Worm (Caenorhabditis elegans) whole organism, young adult: ENCODE data around the gene K08H2.10.

Experiments used
- B0261.1 ChIP-seq: sonication (generic microtip); optimal IDR thresholded peaks from 2 replicates; lab custom pipeline; 2016; ENCODE audit warnings: mild to moderate bottlenecking, missing genetic modification characterization, moderate library complexity, missing compliant biosample characterization
- B0336.3 ChIP-seq: fragments of 200-800 bp; sonication (Bioruptor generic); IDR thresholded peaks from 2 replicates; pipeline ENCODE4 v1.3.6; 2022; ENCODE audit warnings: missing genetic modification characterization, missing compliant biosample characterization
- C06A6.2 ChIP-seq: fragments of 200-800 bp; sonication (Bioruptor generic); conservative IDR thresholded peaks from 2 replicates; pipeline ENCODE4 v1.3.6; 2022; ENCODE audit warnings: missing genetic modification characterization, missing compliant biosample characterization
- F33H1.4 ChIP-seq: fragments of 200-800 bp; sonication (Bioruptor generic); IDR thresholded peaks from 2 replicates; pipeline ENCODE4 v1.3.6; 2022; ENCODE audit warnings: missing genetic modification reagents, missing genetic modification characterization, missing compliant biosample characterization
- F49E8.2 ChIP-seq: sonication (generic microtip); optimal IDR thresholded peaks from 3 replicates; lab custom pipeline; 2017; ENCODE audit warnings: missing genetic modification characterization, mild to moderate bottlenecking, missing compliant biosample characterization, antibody characterized with exemption, moderate library complexity; ENCODE audit not compliant: insufficient read depth
- F52B5.7 ChIP-seq: sonication (generic microtip); optimal IDR thresholded peaks from 2 replicates; lab custom pipeline; 2016; ENCODE audit warnings: mild to moderate bottlenecking, missing genetic modification characterization, missing compliant biosample characterization
- K12H6.12 ChIP-seq: fragments of 200-800 bp; sonication (Bioruptor generic); optimal IDR thresholded peaks from 2 replicates; lab custom pipeline; 2018; ENCODE audit warnings: mild to moderate bottlenecking, missing genetic modification characterization, missing compliant biosample characterization
- ZK185.1 ChIP-seq: sonication (generic microtip); optimal IDR thresholded peaks from 2 replicates; lab custom pipeline; 2016; ENCODE audit warnings: mild to moderate bottlenecking, missing genetic modification characterization, missing compliant biosample characterization; ENCODE audit not compliant: poor library complexity, severe bottlenecking
- aptf-3 ChIP-seq: fragments of 200-800 bp; sonication (Bioruptor generic); IDR thresholded peaks from 2 replicates; pipeline ENCODE4 v1.3.6; 2022; ENCODE audit warnings: missing genetic modification characterization, missing compliant biosample characterization
- atf-7 ChIP-seq: sonication (generic microtip); optimal IDR thresholded peaks from 2 replicates; lab custom pipeline; 2017; ENCODE audit warnings: mild to moderate bottlenecking, missing genetic modification characterization, missing compliant biosample characterization
- cebp-1 ChIP-seq, 2 experiments: fragments of 200-800 bp in 1 of 2; sonication (Bioruptor generic) in 1 of 2; sonication (generic microtip) in 1 of 2; IDR thresholded peaks in 1 of 2; optimal IDR thresholded peaks in 1 of 2; 2 replicates each; pipeline versions ENCODE4 v1.3.6 to Lab custom; 2017 to 2022; ENCODE audit warnings: missing compliant biosample characterization in 2 of 2, missing genetic modification characterization in 2 of 2, mild to moderate bottlenecking in 1 of 2, missing genetic modification reagents in 1 of 2, moderate library complexity in 1 of 2
- ceh-100 ChIP-seq: fragments of 200-800 bp; sonication (Bioruptor generic); IDR thresholded peaks from 2 replicates; pipeline ENCODE4 v1.3.6; 2022; ENCODE audit warnings: missing genetic modification reagents, missing genetic modification characterization, missing compliant biosample characterization
- ceh-27 ChIP-seq: fragments of 200-800 bp; sonication (Bioruptor generic); optimal IDR thresholded peaks from 2 replicates; lab custom pipeline; 2018; ENCODE audit warnings: mild to moderate bottlenecking, missing genetic modification characterization, moderate library complexity, missing compliant biosample characterization
- dox-1 ChIP-seq: fragments of 200-800 bp; sonication (Bioruptor generic); IDR thresholded peaks from 2 replicates; pipeline ENCODE4 v1.3.6; 2022; ENCODE audit warnings: missing genetic modification reagents, missing genetic modification characterization, missing compliant biosample characterization
- dpff-1 ChIP-seq: sonication (generic microtip); optimal IDR thresholded peaks from 2 replicates; lab custom pipeline; 2017; ENCODE audit warnings: mild to moderate bottlenecking, missing genetic modification characterization, missing compliant biosample characterization
- dpl-1 ChIP-seq: fragments of 150-350 bp; optimal IDR thresholded peaks from 2 replicates; lab custom pipeline; 2014; ENCODE audit warnings: missing biosample characterization, missing genetic modification reagents, missing genetic modification characterization
- egl-44 ChIP-seq: fragments of 200-800 bp; sonication (Bioruptor generic); IDR thresholded peaks from 2 replicates; pipeline ENCODE4 v1.3.6; 2022; ENCODE audit warnings: missing genetic modification reagents, missing genetic modification characterization, missing compliant biosample characterization
- ekl-4 ChIP-seq: fragments of 200-800 bp; sonication (Bioruptor generic); IDR thresholded peaks from 2 replicates; pipeline ENCODE4 v1.3.6; 2022; ENCODE audit warnings: missing genetic modification reagents, missing genetic modification characterization, missing compliant biosample characterization
- ets-4 ChIP-seq: fragments of 200-800 bp; sonication (Bioruptor generic); optimal IDR thresholded peaks from 2 replicates; lab custom pipeline; 2018; ENCODE audit warnings: mild to moderate bottlenecking, missing genetic modification characterization, missing compliant biosample characterization
- fkh-3 ChIP-seq: sonication (generic microtip); optimal IDR thresholded peaks from 2 replicates; lab custom pipeline; 2016; ENCODE audit warnings: mild to moderate bottlenecking, missing genetic modification characterization, missing compliant biosample characterization
- hmg-1.2 ChIP-seq: fragments of 200-800 bp; sonication (Bioruptor generic); IDR thresholded peaks from 2 replicates; pipeline ENCODE4 v1.3.6; 2022; ENCODE audit warnings: missing genetic modification reagents, missing genetic modification characterization, missing compliant biosample characterization
- let-526 ChIP-seq: fragments of 200-800 bp; sonication (Bioruptor generic); IDR thresholded peaks from 2 replicates; pipeline ENCODE4 v1.3.6; 2022; ENCODE audit warnings: missing genetic modification reagents, missing genetic modification characterization, missing compliant biosample characterization
- lin-40 ChIP-seq: sonication (generic microtip); optimal IDR thresholded peaks from 2 replicates; lab custom pipeline; 2016; ENCODE audit warnings: missing genetic modification characterization, mild to moderate bottlenecking, missing compliant biosample characterization, missing genotype, missing genetic modification reagents
- lin-54 ChIP-seq: fragments of 200-800 bp; sonication (Bioruptor generic); optimal IDR thresholded peaks from 2 replicates; lab custom pipeline; 2018; ENCODE audit warnings: mild to moderate bottlenecking, missing genetic modification characterization, missing compliant biosample characterization
- lsl-1 ChIP-seq: fragments of 200-800 bp; sonication (Bioruptor generic); optimal IDR thresholded peaks from 2 replicates; lab custom pipeline; 2018; ENCODE audit warnings: mild to moderate bottlenecking, missing genetic modification characterization, moderate library complexity, missing compliant biosample characterization
- madf-8 ChIP-seq: fragments of 200-800 bp; sonication (Bioruptor generic); conservative IDR thresholded peaks from 2 replicates; pipeline ENCODE4 v1.3.6; 2022; ENCODE audit warnings: missing genetic modification reagents, missing genetic modification characterization, missing compliant biosample characterization
- mel-28 ChIP-seq: sonication (generic microtip); optimal IDR thresholded peaks from 2 replicates; lab custom pipeline; 2016; ENCODE audit warnings: borderline replicate concordance, mild to moderate bottlenecking, missing genetic modification characterization, missing compliant biosample characterization
- nhr-120 ChIP-seq: fragments of 200-800 bp; sonication (Bioruptor generic); IDR thresholded peaks from 2 replicates; pipeline ENCODE4 v1.3.6; 2022; ENCODE audit warnings: missing genetic modification characterization, missing compliant biosample characterization
- nhr-27 ChIP-seq: fragments of 200-800 bp; sonication (Bioruptor generic); optimal IDR thresholded peaks from 2 replicates; lab custom pipeline; 2018; ENCODE audit warnings: mild to moderate bottlenecking, missing genetic modification characterization, moderate library complexity, missing compliant biosample characterization
- nhr-80 ChIP-seq: sonication (generic microtip); optimal IDR thresholded peaks from 2 replicates; lab custom pipeline; 2016; ENCODE audit warnings: missing genetic modification characterization, missing compliant biosample characterization
- pha-4 ChIP-seq: fragments of 150-350 bp; sonication (generic microtip); optimal IDR thresholded peaks from 2 replicates; lab custom pipeline; 2014; ENCODE audit warnings: missing biosample characterization, missing genetic modification reagents, missing genetic modification characterization
- rcor-1 ChIP-seq: fragments of 200-800 bp; sonication (Bioruptor generic); IDR thresholded peaks from 2 replicates; pipeline ENCODE4 v1.3.6; 2022; ENCODE audit warnings: missing genetic modification reagents, missing genetic modification characterization, missing compliant biosample characterization
- rec-8 ChIP-seq, 2 experiments: sonication (generic microtip); optimal IDR thresholded peaks; 2 replicates each; lab custom pipeline; 2016; ENCODE audit warnings: mild to moderate bottlenecking in 2 of 2, missing genetic modification characterization in 2 of 2, missing genetic modification reagents in 2 of 2, missing genotype in 2 of 2, missing biosample characterization in 1 of 2, missing compliant biosample characterization in 1 of 2, moderate library complexity in 1 of 2
- repo-1 ChIP-seq: sonication (generic microtip); optimal IDR thresholded peaks from 2 replicates; lab custom pipeline; 2017; ENCODE audit warnings: mild to moderate bottlenecking, missing genetic modification characterization, missing compliant biosample characterization
- snpc-3.4 ChIP-seq: sonication (generic microtip); optimal IDR thresholded peaks from 2 replicates; lab custom pipeline; 2017; ENCODE audit warnings: missing genetic modification characterization, mild to moderate bottlenecking, missing compliant biosample characterization, antibody characterized with exemption, moderate library complexity, missing genotype, missing genetic modification reagents
- sptf-2 ChIP-seq: fragments of 200-800 bp; sonication (Bioruptor generic); optimal IDR thresholded peaks from 2 replicates; lab custom pipeline; 2018; ENCODE audit warnings: mild to moderate bottlenecking, missing genetic modification characterization, missing compliant biosample characterization
- tbp1 ChIP-seq: fragments of 200-800 bp; sonication (Bioruptor generic); optimal IDR thresholded peaks from 2 replicates; lab custom pipeline; 2018; ENCODE audit warnings: mild to moderate bottlenecking, missing genetic modification characterization, missing compliant biosample characterization
- unc-130 ChIP-seq: sonication (generic microtip); optimal IDR thresholded peaks from 2 replicates; lab custom pipeline; 2016; ENCODE audit warnings: missing genetic modification reagents, missing genetic modification characterization, missing compliant biosample characterization
- unc-62 ChIP-seq: fragments of 150-350 bp; optimal IDR thresholded peaks from 2 replicates; lab custom pipeline; 2014; ENCODE audit warnings: missing biosample characterization, missing genetic modification reagents, missing genetic modification characterization
- ztf-22 ChIP-seq: fragments of 200-800 bp; sonication (Bioruptor generic); optimal IDR thresholded peaks from 2 replicates; lab custom pipeline; 2018; ENCODE audit warnings: mild to moderate bottlenecking, missing genetic modification characterization, moderate library complexity, missing compliant biosample characterization
- ztf-28 ChIP-seq: fragments of 200-800 bp; sonication (Bioruptor generic); IDR thresholded peaks from 2 replicates; pipeline ENCODE4 v1.3.6; 2022; ENCODE audit warnings: missing genetic modification reagents, missing genetic modification characterization, missing compliant biosample characterization
- ztf-6 ChIP-seq: fragments of 200-800 bp; sonication (Bioruptor generic); IDR thresholded peaks from 2 replicates; pipeline ENCODE4 v1.3.6; 2022; ENCODE audit warnings: missing genetic modification reagents, missing genetic modification characterization, missing compliant biosample characterization

Gene K08H2.10

ce11 chrX:13250163-13250562 lies 7.4 kb upstream of the K08H2.10 start:
- TF ChIP-seq ets-4 (GFP tag; lab: Kevin White, UChicago): no peak
- TF ChIP-seq lin-40 (tag; lab: Kevin White, UChicago): peak; percentile 31
- no peak for TF ChIP-seq ztf-6
- peak; percentile 16 for TF ChIP-seq repo-1 (tag; lab: Kevin White, UChicago)
- no peak for TF ChIP-seq unc-130 (GFP tag; lab: Kevin White, UChicago)
- no peak for TF ChIP-seq F33H1.4 (GFP tag; lab: Robert Waterston, UW)
- peak; percentile 90 for TF ChIP-seq pha-4 (tag; lab: Kevin White, UChicago)
- peak; percentile 30 for TF ChIP-seq ZK185.1 (tag; lab: Kevin White, UChicago)
- TF ChIP-seq madf-8 (GFP tag; lab: Robert Waterston, UW): no peak
- TF ChIP-seq snpc-3.4: peak; percentile 12
- peak; percentile 12 for TF ChIP-seq tbp1 (GFP tag; lab: Kevin White, UChicago)
- TF ChIP-seq nhr-80 (tag; lab: Kevin White, UChicago): peak; percentile 89
- TF ChIP-seq cebp-1 (GFP tag; IDR thresholded peaks at IDR 0.05; lab: Robert Waterston, UW): 0 out of 2 replicates have a peak, but pooled peaks have one; percentile 21
- peak; percentile 45 for TF ChIP-seq cebp-1 (tag; optimal IDR thresholded peaks at IDR 0.05; lab: Kevin White, UChicago)
- TF ChIP-seq let-526 (GFP tag; lab: Robert Waterston, UW): 0 out of 2 replicates have a peak, but pooled peaks have one; percentile 18
- TF ChIP-seq atf-7: peak; percentile 38
- TF ChIP-seq dox-1 (GFP tag; lab: Robert Waterston, UW): peak; percentile 38; the same call in 1 of the 2 replicates
- TF ChIP-seq B0336.3 (GFP tag; lab: Robert Waterston, UW): peak; percentile 60; the same call in 1 of the 2 replicates

DNA sequence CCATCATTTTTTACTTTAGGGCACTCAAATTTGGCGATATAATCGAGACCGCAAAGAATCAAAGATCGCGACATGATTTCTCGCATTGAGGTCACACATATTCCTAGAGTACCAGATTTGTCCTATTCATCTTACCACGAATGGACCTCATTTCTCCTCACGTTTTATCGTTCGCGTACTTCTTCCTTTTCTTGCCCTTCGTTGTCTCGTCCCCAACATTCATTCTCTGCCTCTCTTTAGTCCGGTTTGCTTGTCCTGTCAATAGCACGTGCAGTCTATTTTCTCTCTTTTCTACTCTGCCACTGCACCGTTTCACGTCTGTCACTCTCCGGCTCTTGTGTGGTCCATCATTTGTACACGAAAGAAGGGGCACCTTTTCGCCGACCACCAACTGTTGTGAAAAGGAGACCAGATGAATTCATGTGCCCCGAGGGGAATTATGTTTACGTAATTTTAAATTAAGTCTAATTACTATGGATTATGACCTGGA lies 6.2 kb upstream of the K08H2.10 start:
- TF ChIP-seq tbp1 (GFP tag; lab: Kevin White, UChicago): peak; percentile 25
- TF ChIP-seq B0336.3 (GFP tag; lab: Robert Waterston, UW): 0 out of 2 replicates have a peak, but pooled peaks have one; percentile 24
- TF ChIP-seq rcor-1: no peak
- peak; percentile 61 for TF ChIP-seq K12H6.12
- TF ChIP-seq nhr-27 (tag; lab: Kevin White, UChicago): no peak
- TF ChIP-seq lin-40 (tag; lab: Kevin White, UChicago): peak; percentile 48
- no peak for TF ChIP-seq ztf-28 (GFP tag; lab: Robert Waterston, UW)
- no peak for TF ChIP-seq B0261.1 (tag; lab: Kevin White, UChicago)
- no peak for TF ChIP-seq nhr-120 (GFP tag; lab: Robert Waterston, UW)
- TF ChIP-seq aptf-3: no peak
- no peak for TF ChIP-seq egl-44
- no peak for TF ChIP-seq sptf-2 (GFP tag; lab: Kevin White, UChicago)
- TF ChIP-seq lsl-1 (GFP tag; lab: Kevin White, UChicago): no peak
- TF ChIP-seq snpc-3.4: no peak
- no peak for TF ChIP-seq unc-62 (GFP tag; lab: Kevin White, UChicago)
- no peak for TF ChIP-seq F49E8.2 (tag; lab: Kevin White, UChicago)
- TF ChIP-seq unc-130 (GFP tag; lab: Kevin White, UChicago): no peak
- no peak for TF ChIP-seq rec-8 (tag; optimal IDR thresholded peaks at IDR 0.05; lab: Kevin White, UChicago)
- no peak for TF ChIP-seq repo-1 (tag; lab: Kevin White, UChicago)
- no peak for TF ChIP-seq cebp-1 (GFP tag; IDR thresholded peaks at IDR 0.05; lab: Robert Waterston, UW)
- TF ChIP-seq cebp-1 (tag; optimal IDR thresholded peaks at IDR 0.05; lab: Kevin White, UChicago): peak; percentile 60
- no peak for TF ChIP-seq mel-28
- TF ChIP-seq C06A6.2 (GFP tag; lab: Robert Waterston, UW): no peak
- no peak for TF ChIP-seq F52B5.7 (tag; lab: Kevin White, UChicago)
- TF ChIP-seq lin-54 (GFP tag; lab: Kevin White, UChicago): no peak
- no peak for TF ChIP-seq ztf-22 (GFP tag; lab: Kevin White, UChicago)
- TF ChIP-seq madf-8 (GFP tag; lab: Robert Waterston, UW): no peak
- peak; percentile 74 for TF ChIP-seq nhr-80 (tag; lab: Kevin White, UChicago)
- peak; percentile 74 for TF ChIP-seq ceh-27 (GFP tag; lab: Kevin White, UChicago)
- no peak for TF ChIP-seq ceh-100 (GFP tag; lab: Robert Waterston, UW)
- TF ChIP-seq hmg-1.2 (GFP tag; lab: Robert Waterston, UW): peak; percentile 71; the same call in 1 of the 2 replicates
- no peak for TF ChIP-seq dpl-1 (GFP tag; lab: Kevin White, UChicago)
- TF ChIP-seq ekl-4 (GFP tag; lab: Robert Waterston, UW): no peak
- no peak for TF ChIP-seq dpff-1
- no peak for TF ChIP-seq fkh-3
